Fruit fly (Drosophila melanogaster): ENCODE measurements around the gene CG32191.

CG32191 gene

dm6 chr3L:17757156-17758083, 51.5 kb downstream of the CG32191 start:
- TF ChIP-seq ham (GFP tag; IDR thresholded peaks at IDR 0.05) (no peak), CG4707 (GFP tag; optimal IDR thresholded peaks at IDR 0.05) (peak; percentile 36), CG3995 (GFP tag; optimal IDR thresholded peaks at IDR 0.05) (no peak), unc-4 (GFP tag; IDR thresholded peaks at IDR 0.05; ENCODE audit: partially characterized antibody) (no peak), ash1 (GFP tag; optimal IDR thresholded peaks at IDR 0.05) (no peak), pzg (GFP tag; optimal IDR thresholded peaks at IDR 0.05) (no peak), CG30020 (tag; optimal IDR thresholded peaks at IDR 0.05) (peak; percentile 52), Bdp1 (GFP tag; optimal IDR thresholded peaks at IDR 0.05) (peak; percentile 25), odd (GFP tag; optimal IDR thresholded peaks at IDR 0.05) (peak; percentile 71), hbn (GFP tag; IDR thresholded peaks at IDR 0.05; ENCODE audit: partially characterized antibody) (no peak), Hsf (GFP tag; optimal IDR thresholded peaks at IDR 0.05) (peak; percentile 73), Ets97D (GFP tag; optimal IDR thresholded peaks at IDR 0.05) (peak; percentile 7), CG8388 (GFP tag; optimal IDR thresholded peaks at IDR 0.05) (peak; percentile 85), CG10321 (GFP tag; IDR thresholded peaks at IDR 0.05) (no peak), CG6254 (GFP tag; optimal IDR thresholded peaks at IDR 0.05) (peak; percentile 89), ab (GFP tag; optimal IDR thresholded peaks at IDR 0.05) (no peak), CG43689 (GFP tag; IDR thresholded peaks at IDR 0.05) (no peak), peb (GFP tag; IDR thresholded peaks at IDR 0.05) (peak; percentile 69), CG17612 (GFP tag; IDR thresholded peaks at IDR 0.05) (no peak), crol (GFP tag; IDR thresholded peaks at IDR 0.05) (peak; percentile 88), CkIIα-i1 (GFP tag; IDR thresholded peaks at IDR 0.05) (no peak), tx (GFP tag; optimal IDR thresholded peaks at IDR 0.05) (peak; percentile 22), ems (GFP tag; optimal IDR thresholded peaks at IDR 0.05) (peak; percentile 49), dimm (GFP tag; IDR thresholded peaks at IDR 0.05) (no peak), crp (GFP tag; optimal IDR thresholded peaks at IDR 0.05) (peak in 1 of 2 experiments; percentile 33), CG13775 (GFP tag; optimal IDR thresholded peaks at IDR 0.05) (peak; percentile 86), dmrt99B (tag; optimal IDR thresholded peaks at IDR 0.05) (peak; percentile 87), Chrac-16 (GFP tag; optimal IDR thresholded peaks at IDR 0.05) (peak; percentile 76), twi (tag; optimal IDR thresholded peaks at IDR 0.05) (peak; percentile 89), Opbp (GFP tag; IDR thresholded peaks at IDR 0.05; ENCODE audit: partially characterized antibody) (no peak), Blimp-1 (GFP tag; optimal IDR thresholded peaks at IDR 0.05) (peak; percentile 87), GATAe (GFP tag; conservative IDR thresholded peaks at IDR 0.05) (no peak), hb (GFP tag; IDR thresholded peaks at IDR 0.05; ENCODE audit: partially characterized antibody) (no peak), Myb (GFP tag; optimal IDR thresholded peaks at IDR 0.05) (no peak), BtbVII (GFP tag; optimal IDR thresholded peaks at IDR 0.05) (peak; percentile 67), CG11560 (tag; IDR thresholded peaks at IDR 0.05) (no peak), stc (GFP tag; IDR thresholded peaks at IDR 0.05) (peak; percentile 54; the same call in 1 of the 2 replicates), ssp (GFP tag; IDR thresholded peaks at IDR 0.05) (peak; percentile 38; the same call in 1 of the 2 replicates), eyg (GFP tag; optimal IDR thresholded peaks at IDR 0.05) (no peak), CG2875 (GFP tag; optimal IDR thresholded peaks at IDR 0.05) (peak; percentile 88), trem (tag; optimal IDR thresholded peaks at IDR 0.05) (peak; percentile 82), CG8944 (GFP tag; optimal IDR thresholded peaks at IDR 0.05) (peak; percentile 54), CG12744 (GFP tag; optimal IDR thresholded peaks at IDR 0.05) (no peak), CG9932 (GFP tag; IDR thresholded peaks at IDR 0.05) (no peak), kni (GFP tag; optimal IDR thresholded peaks at IDR 0.05) (peak; percentile 67), sqz (GFP tag; optimal IDR thresholded peaks at IDR 0.05) (peak; percentile 70), unpg (GFP tag; optimal IDR thresholded peaks at IDR 0.05) (peak; percentile 82), nom (GFP tag; optimal IDR thresholded peaks at IDR 0.05) (no peak)

Measured in whole organism, embryonic.